Fruit fly (Drosophila melanogaster) whole organism, pupa: Measurements from ENCODE around the gene CG14043.

Experiments
- CG10348 ChIP-seq: fragments of 200-800 bp; sonication (Bioruptor generic); IDR thresholded peaks from 2 replicates; pipeline ENCODE4 v1.3.6; 2022; ENCODE audit warnings: missing biosample characterization, missing genetic modification characterization
- CG12605 ChIP-seq: fragments of 200-800 bp; sonication (Bioruptor generic); IDR thresholded peaks from 2 replicates; pipeline ENCODE4 v1.3.6; 2022; ENCODE audit warnings: missing biosample characterization, missing genetic modification characterization
- CG13204 ChIP-seq: fragments of 200-800 bp; sonication (Bioruptor generic); optimal IDR thresholded peaks from 2 replicates; lab custom pipeline; 2018; ENCODE audit warnings: missing biosample characterization, mild to moderate bottlenecking, missing genetic modification characterization, moderate library complexity
- CG14655 ChIP-seq: fragments of 200-800 bp; sonication (Bioruptor generic); optimal IDR thresholded peaks from 3 replicates; lab custom pipeline; 2017; ENCODE audit warnings: mild to moderate bottlenecking, missing biosample characterization, missing genetic modification reagents, missing genetic modification characterization
- CG15710 ChIP-seq: fragments of 200-800 bp; sonication (Bioruptor generic); optimal IDR thresholded peaks from 2 replicates; lab custom pipeline; 2018; ENCODE audit warnings: missing biosample characterization, mild to moderate bottlenecking, missing genetic modification characterization, moderate library complexity
- CG17806 ChIP-seq: fragments of 200-800 bp; sonication (Bioruptor generic); optimal IDR thresholded peaks from 2 replicates; lab custom pipeline; 2018; ENCODE audit warnings: missing biosample characterization, mild to moderate bottlenecking, missing genetic modification characterization, moderate library complexity
- CG32121 ChIP-seq: fragments of 200-800 bp; sonication (Bioruptor generic); IDR thresholded peaks from 2 replicates; pipeline ENCODE4 v1.3.6; 2022; ENCODE audit warnings: missing biosample characterization, missing genetic modification characterization
- CG34367 ChIP-seq: fragments of 200-800 bp; sonication (Bioruptor generic); optimal IDR thresholded peaks from 2 replicates; lab custom pipeline; 2018; ENCODE audit warnings: missing biosample characterization, mild to moderate bottlenecking, missing genetic modification characterization
- CG4496 ChIP-seq: fragments of 200-800 bp; sonication (Bioruptor generic); IDR thresholded peaks from 3 replicates; pipeline ENCODE4 v1.3.6; 2022; ENCODE audit warnings: missing biosample characterization, missing genetic modification characterization
- CG8159 ChIP-seq: fragments of 200-800 bp; sonication (Bioruptor generic); optimal IDR thresholded peaks from 3 replicates; lab custom pipeline; 2018; ENCODE audit warnings: missing biosample characterization, mild to moderate bottlenecking, missing genetic modification characterization, moderate library complexity
- CG8301 ChIP-seq: fragments of 200-800 bp; sonication (Bioruptor generic); optimal IDR thresholded peaks from 2 replicates; lab custom pipeline; 2018; ENCODE audit warnings: missing biosample characterization, mild to moderate bottlenecking, missing genetic modification characterization
- CG9948 ChIP-seq: fragments of 200-800 bp; sonication (Bioruptor generic); optimal IDR thresholded peaks from 2 replicates; lab custom pipeline; 2018; ENCODE audit warnings: missing biosample characterization, mild to moderate bottlenecking, missing genetic modification characterization, moderate library complexity
- D1 ChIP-seq: fragments of 200-800 bp; sonication (Bioruptor generic); optimal IDR thresholded peaks from 2 replicates; lab custom pipeline; 2018; ENCODE audit warnings: missing biosample characterization, mild to moderate bottlenecking, missing genetic modification characterization, moderate library complexity
- EcR ChIP-seq: fragments of 200-800 bp; sonication (Bioruptor generic); optimal IDR thresholded peaks from 3 replicates; lab custom pipeline; 2019; ENCODE audit warnings: missing biosample characterization, missing genetic modification characterization, mild to moderate bottlenecking, moderate library complexity, missing genetic modification reagents
- Ets98B ChIP-seq: fragments of 200-800 bp; sonication (Bioruptor generic); IDR thresholded peaks from 2 replicates; pipeline ENCODE4 v1.3.6; 2022; ENCODE audit warnings: missing biosample characterization, missing genetic modification characterization
- Pif1A ChIP-seq: fragments of 200-800 bp; sonication (Bioruptor generic); optimal IDR thresholded peaks from 3 replicates; lab custom pipeline; 2016; ENCODE audit warnings: missing biosample characterization, missing genetic modification characterization
- Pif1B ChIP-seq: fragments of 200-800 bp; sonication (Bioruptor generic); optimal IDR thresholded peaks from 3 replicates; lab custom pipeline; 2016; ENCODE audit warnings: missing biosample characterization, missing genetic modification characterization
- Snoo ChIP-seq: fragments of 200-800 bp; sonication (Bioruptor generic); optimal IDR thresholded peaks from 3 replicates; lab custom pipeline; 2017; ENCODE audit warnings: missing biosample characterization, mild to moderate bottlenecking, missing genetic modification characterization, inconsistent platforms
- fd96Ca ChIP-seq: fragments of 200-800 bp; sonication (Bioruptor generic); IDR thresholded peaks from 3 replicates; pipeline ENCODE4 v1.3.6; 2022; ENCODE audit warnings: missing biosample characterization, missing genetic modification characterization
- gl ChIP-seq: fragments of 200-800 bp; sonication (Bioruptor generic); optimal IDR thresholded peaks from 2 replicates; lab custom pipeline; 2018; ENCODE audit warnings: missing biosample characterization, mild to moderate bottlenecking, missing genetic modification characterization
- rn ChIP-seq: fragments of 200-800 bp; sonication (Bioruptor generic); IDR thresholded peaks from 2 replicates; pipeline ENCODE4 v1.3.6; 2022; ENCODE audit warnings: missing biosample characterization, missing genetic modification characterization

The CG14043 gene

dm6 chr2L:4971329-4971798 is at the start of gene CG14043:
Gene CG14043 (plus strand): TSS chr2L:4971702.
- TF ChIP-seq CG12605 (no peak), EcR (no peak), CG34367 (tag; lab: Kevin White, UChicago) (no peak), Ets98B (GFP tag; lab: Robert Waterston, UW) (no peak), Pif1B (GFP tag; lab: Kevin White, UChicago) (no peak), CG32121 (GFP tag; lab: Robert Waterston, UW) (no peak), D1 (tag; lab: Kevin White, UChicago) (no peak), CG10348 (GFP tag; lab: Robert Waterston, UW) (no peak), rn (GFP tag; lab: Robert Waterston, UW) (no peak), CG14655 (GFP tag; lab: Kevin White, UChicago) (no peak)

- no peak for TF ChIP-seq Snoo (tag; lab: Kevin White, UChicago)
- TF ChIP-seq CG17806 (tag; lab: Kevin White, UChicago), result no peak
- peak; percentile 28; the same call in 1 of the 2 replicates for TF ChIP-seq CG12605
- TF ChIP-seq CG8159, result no peak
- TF ChIP-seq CG4496 (GFP tag; lab: Robert Waterston, UW), result peak; percentile 55; the same call in 2 of the 3 replicates
- no peak for TF ChIP-seq fd96Ca (GFP tag; lab: Robert Waterston, UW)
- no peak for TF ChIP-seq CG9948 (tag; lab: Kevin White, UChicago)
- TF ChIP-seq D1 (tag; lab: Kevin White, UChicago), result no peak
Observed at dm6 chr2L:4928340-4928739, 43.2 kb upstream of the CG14043 start.

- TF ChIP-seq CG10348 (GFP tag; lab: Robert Waterston, UW) (no peak), CG9948 (tag; lab: Kevin White, UChicago) (no peak), CG14655 (GFP tag; lab: Kevin White, UChicago) (peak; percentile 14), CG12605 (peak; percentile 57; the same call in 1 of the 2 replicates), Pif1A (GFP tag; lab: Kevin White, UChicago) (no peak), CG34367 (tag; lab: Kevin White, UChicago) (no peak), CG8301 (no peak), CG17806 (tag; lab: Kevin White, UChicago) (no peak), rn (GFP tag; lab: Robert Waterston, UW) (no peak), Snoo (tag; lab: Kevin White, UChicago) (no peak), Ets98B (GFP tag; lab: Robert Waterston, UW) (peak; percentile 54; the same call in 1 of the 2 replicates), CG32121 (GFP tag; lab: Robert Waterston, UW) (peak; percentile 31; the same call in 1 of the 2 replicates), gl (tag; lab: Kevin White, UChicago) (no peak), EcR (no peak), CG15710 (tag; lab: Kevin White, UChicago) (no peak), D1 (tag; lab: Kevin White, UChicago) (no peak), fd96Ca (GFP tag; lab: Robert Waterston, UW) (no peak), Pif1B (GFP tag; lab: Kevin White, UChicago) (no peak), CG8159 (no peak), CG4496 (GFP tag; lab: Robert Waterston, UW) (peak; percentile 35; the same call in 2 of the 3 replicates), CG13204 (GFP tag; lab: Kevin White, UChicago) (no peak)
Observed at dm6 chr2L:4930541-4930940, 41.0 kb upstream of the CG14043 start.

- TF ChIP-seq Pif1A (GFP tag; lab: Kevin White, UChicago) (no peak), CG17806 (tag; lab: Kevin White, UChicago) (no peak), CG14655 (GFP tag; lab: Kevin White, UChicago) (no peak), D1 (tag; lab: Kevin White, UChicago) (no peak), CG8301 (no peak), CG4496 (GFP tag; lab: Robert Waterston, UW) (no peak), CG15710 (tag; lab: Kevin White, UChicago) (no peak), CG34367 (tag; lab: Kevin White, UChicago) (no peak), CG8159 (no peak), CG13204 (GFP tag; lab: Kevin White, UChicago) (no peak), CG9948 (tag; lab: Kevin White, UChicago) (no peak), Ets98B (GFP tag; lab: Robert Waterston, UW) (no peak), Snoo (tag; lab: Kevin White, UChicago) (no peak), fd96Ca (GFP tag; lab: Robert Waterston, UW) (no peak)
Observed at dm6 chr2L:4932284-4932683, 39.2 kb upstream of the CG14043 start, which contains the start of gene hoe1. Gene hoe1 (minus strand): TSS chr2L:4932384.

dm6 chr2L:4936325-4936869 is 35.1 kb upstream of the CG14043 start, which contains the start of gene hoe2:
Gene hoe2 (minus strand): TSS chr2L:4936450.
- TF ChIP-seq CG12605 (peak; percentile 60; the same call in 1 of the 2 replicates), gl (tag; lab: Kevin White, UChicago) (no peak)
- TF ChIP-seq, all 21 proteins: peak for 1

dm6 chr2L:4937060-4937459 is 34.4 kb upstream of the CG14043 start, which contains the start of gene Sgs1:
Gene Sgs1 (plus strand): TSS chr2L:4937409.
- no peak for TF ChIP-seq rn (GFP tag; lab: Robert Waterston, UW)
- no peak for TF ChIP-seq CG13204 (GFP tag; lab: Kevin White, UChicago)
- TF ChIP-seq CG17806 (tag; lab: Kevin White, UChicago), result no peak
- TF ChIP-seq Pif1A (GFP tag; lab: Kevin White, UChicago), result no peak
- no peak for TF ChIP-seq CG34367 (tag; lab: Kevin White, UChicago)
- no peak for TF ChIP-seq CG8159
- no peak for TF ChIP-seq fd96Ca (GFP tag; lab: Robert Waterston, UW)
- TF ChIP-seq CG12605, result no peak
- TF ChIP-seq Pif1B (GFP tag; lab: Kevin White, UChicago), result no peak
- TF ChIP-seq gl (tag; lab: Kevin White, UChicago), result no peak
- TF ChIP-seq D1 (tag; lab: Kevin White, UChicago), result no peak
- no peak for TF ChIP-seq Ets98B (GFP tag; lab: Robert Waterston, UW)
- no peak for TF ChIP-seq CG8301
- no peak for TF ChIP-seq CG32121 (GFP tag; lab: Robert Waterston, UW)
- TF ChIP-seq CG10348 (GFP tag; lab: Robert Waterston, UW), result no peak
- no peak for TF ChIP-seq Snoo (tag; lab: Kevin White, UChicago)
- TF ChIP-seq EcR, result no peak
- no peak for TF ChIP-seq CG14655 (GFP tag; lab: Kevin White, UChicago)
- TF ChIP-seq CG4496 (GFP tag; lab: Robert Waterston, UW), result no peak
